Worm (Caenorhabditis elegans) whole organism, mixed stage, embryonic: ENCODE measurements around the gene Y51H4A.13.
"Not testable (repeated sequence)": the region's sequence is repeated elsewhere in the genome, so short reads cannot be mapped to it uniquely, and the experiment has no call there.

Experiments used
- M03D4.4 ChIP-seq: sonication (generic microtip); optimal IDR thresholded peaks from 2 replicates; lab custom pipeline; 2017; ENCODE audit warnings: mild to moderate bottlenecking, missing genetic modification characterization, missing compliant biosample characterization
- blmp-1 ChIP-seq: fragments of 150-350 bp; optimal IDR thresholded peaks from 2 replicates; lab custom pipeline; 2014; ENCODE audit warnings: missing biosample characterization, missing genetic modification characterization
- ceh-39 ChIP-seq: fragments of 150-350 bp; optimal IDR thresholded peaks from 2 replicates; lab custom pipeline; 2014; ENCODE audit warnings: missing biosample characterization, missing genetic modification characterization
- ceh-43 ChIP-seq: fragments of 200-800 bp; sonication (Bioruptor generic); optimal IDR thresholded peaks from 2 replicates; lab custom pipeline; 2018; ENCODE audit warnings: mild to moderate bottlenecking, missing genetic modification characterization, moderate library complexity, missing compliant biosample characterization
- ceh-83 ChIP-seq: fragments of 200-800 bp; sonication (Bioruptor generic); optimal IDR thresholded peaks from 2 replicates; lab custom pipeline; 2018; ENCODE audit warnings: mild to moderate bottlenecking, missing genetic modification characterization, missing compliant biosample characterization
- ces-1 ChIP-seq: fragments of 150-350 bp; optimal IDR thresholded peaks from 2 replicates; lab custom pipeline; 2014; ENCODE audit warnings: missing biosample characterization, missing genetic modification reagents, missing genetic modification characterization
- cnd-1 ChIP-seq: fragments of 200-800 bp; sonication (Bioruptor generic); optimal IDR thresholded peaks from 2 replicates; lab custom pipeline; 2018; ENCODE audit warnings: mild to moderate bottlenecking, missing genetic modification characterization, missing compliant biosample characterization
- drap-1 ChIP-seq: fragments of 200-800 bp; sonication (Bioruptor generic); optimal IDR thresholded peaks from 3 replicates; lab custom pipeline; 2018; ENCODE audit warnings: mild to moderate bottlenecking, missing genetic modification characterization, missing compliant biosample characterization
- elt-1 ChIP-seq: sonication (generic microtip); optimal IDR thresholded peaks from 2 replicates; lab custom pipeline; 2017; ENCODE audit warnings: missing genetic modification characterization, mild to moderate bottlenecking, missing compliant biosample characterization, antibody characterized with exemption, moderate library complexity, borderline replicate concordance; ENCODE audit not compliant: insufficient read depth
- elt-3 ChIP-seq: fragments of 150-350 bp; optimal IDR thresholded peaks from 2 replicates; lab custom pipeline; 2014; ENCODE audit warnings: missing biosample characterization, missing genetic modification characterization
- flh-1 ChIP-seq: fragments of 200-800 bp; sonication (Bioruptor generic); optimal IDR thresholded peaks from 2 replicates; lab custom pipeline; 2018; ENCODE audit warnings: mild to moderate bottlenecking, missing genetic modification characterization, moderate library complexity, missing compliant biosample characterization
- hlh-1 ChIP-seq: fragments of 150-350 bp; optimal IDR thresholded peaks from 2 replicates; lab custom pipeline; 2014; ENCODE audit warnings: missing biosample characterization, missing genetic modification reagents, missing genetic modification characterization
- lin-13 ChIP-seq: fragments of 150-350 bp; optimal IDR thresholded peaks from 2 replicates; lab custom pipeline; 2014; ENCODE audit warnings: missing biosample characterization, missing genetic modification characterization
- lsy-2 ChIP-seq: fragments of 150-350 bp; optimal IDR thresholded peaks from 2 replicates; lab custom pipeline; 2014; ENCODE audit warnings: missing biosample characterization, missing genetic modification characterization
- mab-5 ChIP-seq: fragments of 150-350 bp; optimal IDR thresholded peaks from 2 replicates; lab custom pipeline; 2014; ENCODE audit warnings: missing biosample characterization, missing genetic modification characterization
- mep-1 ChIP-seq: fragments of 150-350 bp; optimal IDR thresholded peaks from 2 replicates; lab custom pipeline; 2017; ENCODE audit warnings: missing biosample characterization, missing genetic modification reagents, missing genetic modification characterization, inconsistent platforms
- nhr-12 ChIP-seq: fragments of 150-350 bp; optimal IDR thresholded peaks from 2 replicates; lab custom pipeline; 2014; ENCODE audit warnings: missing biosample characterization, missing genetic modification characterization
- nhr-2 ChIP-seq: fragments of 150-350 bp; optimal IDR thresholded peaks from 2 replicates; lab custom pipeline; 2014; ENCODE audit warnings: missing biosample characterization, missing genetic modification characterization
- nhr-237 ChIP-seq: fragments of 150-350 bp; optimal IDR thresholded peaks from 2 replicates; lab custom pipeline; 2014; ENCODE audit warnings: missing biosample characterization, missing genetic modification characterization
- nhr-28 ChIP-seq: fragments of 150-350 bp; optimal IDR thresholded peaks from 2 replicates; lab custom pipeline; 2014; ENCODE audit warnings: missing biosample characterization, missing genetic modification characterization
- nhr-76 ChIP-seq: sonication (generic microtip); optimal IDR thresholded peaks from 2 replicates; lab custom pipeline; 2017; ENCODE audit warnings: missing biosample characterization, missing genetic modification characterization
- pha-4 ChIP-seq: fragments of 150-350 bp; optimal IDR thresholded peaks from 2 replicates; lab custom pipeline; 2018; ENCODE audit warnings: missing biosample characterization, missing genetic modification reagents, missing genetic modification characterization
- sem-2 ChIP-seq: fragments of 200-800 bp; sonication (Bioruptor generic); optimal IDR thresholded peaks from 2 replicates; lab custom pipeline; 2018; ENCODE audit warnings: mild to moderate bottlenecking, missing genetic modification characterization, missing compliant biosample characterization
- sptf-1 ChIP-seq: sonication (generic microtip); optimal IDR thresholded peaks from 2 replicates; lab custom pipeline; 2017; ENCODE audit warnings: mild to moderate bottlenecking, missing genetic modification characterization, moderate library complexity, missing compliant biosample characterization
- tbx-8 ChIP-seq: fragments of 200-800 bp; sonication (Bioruptor generic); optimal IDR thresholded peaks from 2 replicates; lab custom pipeline; 2018; ENCODE audit warnings: mild to moderate bottlenecking, missing genetic modification characterization, moderate library complexity, missing compliant biosample characterization
- unc-120 ChIP-seq: sonication (generic microtip); optimal IDR thresholded peaks from 2 replicates; lab custom pipeline; 2017; ENCODE audit warnings: missing genetic modification characterization, missing compliant biosample characterization; ENCODE audit not compliant: poor library complexity, severe bottlenecking
- unc-39 ChIP-seq: fragments of 150-350 bp; optimal IDR thresholded peaks from 2 replicates; lab custom pipeline; 2014; ENCODE audit warnings: missing biosample characterization, missing genetic modification characterization
- unc-62 ChIP-seq: fragments of 150-350 bp; optimal IDR thresholded peaks from 2 replicates; lab custom pipeline; 2014; ENCODE audit warnings: missing biosample characterization, missing genetic modification reagents, missing genetic modification characterization
- ztf-11 ChIP-seq: fragments of 150-350 bp; optimal IDR thresholded peaks from 2 replicates; lab custom pipeline; 2014; ENCODE audit warnings: missing biosample characterization, missing genetic modification characterization

Y51H4A.13 gene

ce11 chrIV:16658731-16659130 lies 12.6 kb upstream of the Y51H4A.13 start:
- TF ChIP-seq tbx-8 (GFP tag; lab: Kevin White, UChicago), result no peak
- no peak for TF ChIP-seq ztf-11 (tag; lab: Kevin White, UChicago)
- no peak for TF ChIP-seq ces-1 (GFP tag; lab: Kevin White, UChicago)
- no peak for TF ChIP-seq lsy-2 (tag; lab: Kevin White, UChicago)
- TF ChIP-seq ceh-83, result no peak
- no peak for TF ChIP-seq lin-13
- no peak for TF ChIP-seq blmp-1
- TF ChIP-seq unc-39 (tag; lab: Kevin White, UChicago), result no peak
- TF ChIP-seq nhr-2 (tag; lab: Kevin White, UChicago), result no peak
- no peak for TF ChIP-seq nhr-76 (tag; lab: Kevin White, UChicago)
- no peak for TF ChIP-seq elt-3 (tag; lab: Kevin White, UChicago)
- no peak for TF ChIP-seq elt-1 (tag; lab: Kevin White, UChicago)
- TF ChIP-seq nhr-237 (tag; lab: Kevin White, UChicago), result no peak
- TF ChIP-seq sptf-1 (tag; lab: Kevin White, UChicago), result no peak
- TF ChIP-seq, all 35 proteins: peak for 0

ce11 chrIV:16657488-16657982 lies 11.4 kb upstream of the Y51H4A.13 start:
- TF ChIP-seq ces-1 (GFP tag; lab: Kevin White, UChicago) (peak; percentile 64), nhr-12 (tag; lab: Kevin White, UChicago) (no peak)

- TF ChIP-seq nhr-237 (tag; lab: Kevin White, UChicago) (peak; percentile 82), flh-1 (GFP tag; lab: Kevin White, UChicago) (no peak), pha-4 (tag; lab: Kevin White, UChicago) (peak; percentile 93), ceh-43 (no peak), ces-1 (GFP tag; lab: Kevin White, UChicago) (peak; percentile 60), M03D4.4 (tag; lab: Kevin White, UChicago) (peak; percentile 51), ztf-11 (tag; lab: Kevin White, UChicago) (no peak), lsy-2 (tag; lab: Kevin White, UChicago) (peak; percentile 98), unc-39 (tag; lab: Kevin White, UChicago) (no peak), nhr-28 (tag; lab: Kevin White, UChicago) (no peak), mab-5 (no peak), hlh-1 (tag; lab: Kevin White, UChicago) (peak; percentile 52), unc-120 (tag; lab: Kevin White, UChicago) (peak; percentile 35), unc-62 (GFP tag; lab: Kevin White, UChicago) (peak; percentile 29), sptf-1 (tag; lab: Kevin White, UChicago) (peak; percentile 55), nhr-76 (tag; lab: Kevin White, UChicago) (no peak), lin-13 (peak; percentile 89), ceh-39 (tag; lab: Kevin White, UChicago) (peak; percentile 84), mep-1 (tag; lab: Kevin White, UChicago) (peak; percentile 89), drap-1 (peak; percentile 33), cnd-1 (tag; lab: Kevin White, UChicago) (no peak)
Observed at ce11 chrIV:16656232-16656631, 10.1 kb upstream of the Y51H4A.13 start, which contains the start of gene tsr-2. TSS of gene tsr-2 (plus strand) at chrIV:16656613.

- TF ChIP-seq lsy-2 (tag; lab: Kevin White, UChicago); tbx-8 (GFP tag; lab: Kevin White, UChicago); nhr-237 (tag; lab: Kevin White, UChicago): not testable (repeated sequence)
Observed at ce11 chrIV:16655783-16656182, 9.6 kb upstream of the Y51H4A.13 start, which contains the start of gene set-26. TSS of gene set-26 (minus strand) at chrIV:16655883.

- TF ChIP-seq tbx-8 (GFP tag; lab: Kevin White, UChicago) (no peak), mab-5 (no peak), ztf-11 (tag; lab: Kevin White, UChicago) (no peak), pha-4 (tag; lab: Kevin White, UChicago) (no peak), sem-2 (no peak), elt-3 (tag; lab: Kevin White, UChicago) (no peak)
Observed at ce11 chrIV:16645492-16646191, 531 bp downstream of the Y51H4A.13 start.
